Worm (Caenorhabditis elegans) whole organism, late embryonic: ENCODE measurements around the gene alx-1.

Experiments used
- T23F11.4 ChIP-seq: fragments of 200-800 bp; sonication (Bioruptor generic); optimal IDR thresholded peaks from 2 replicates; lab custom pipeline; 2018; ENCODE audit warnings: mild to moderate bottlenecking, missing genetic modification characterization, missing compliant biosample characterization
- ceh-22 ChIP-seq: sonication (generic microtip); optimal IDR thresholded peaks from 2 replicates; lab custom pipeline; 2017; ENCODE audit warnings: missing biosample characterization, missing genetic modification characterization
- fkh-10 ChIP-seq: fragments of 150-350 bp; optimal IDR thresholded peaks from 2 replicates; lab custom pipeline; 2014; ENCODE audit warnings: missing biosample characterization, missing genetic modification reagents, missing genetic modification characterization
- tbx-2 ChIP-seq: sonication (generic microtip); optimal IDR thresholded peaks from 2 replicates; lab custom pipeline; 2016; ENCODE audit warnings: missing genetic modification characterization, missing compliant biosample characterization

DNA sequence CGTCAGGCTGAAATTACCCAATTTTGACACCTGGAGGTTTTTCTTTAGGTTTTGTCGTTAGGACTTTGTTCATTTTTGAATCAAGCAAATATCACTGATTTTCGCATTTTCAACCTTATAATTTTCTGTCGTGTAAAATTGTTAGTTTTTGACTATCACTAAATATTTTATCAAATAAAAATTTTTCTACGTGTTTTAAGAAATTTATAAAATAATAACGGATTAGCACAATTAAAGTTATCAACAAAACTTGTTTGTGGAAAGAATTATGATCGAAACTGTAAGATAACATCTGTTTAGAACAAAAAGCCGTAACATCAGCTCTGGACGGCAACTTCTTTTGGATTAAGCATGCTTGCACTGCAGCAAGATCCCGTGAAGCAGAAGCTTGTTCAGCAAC lies 34.3 kb upstream of the alx-1 start, which contains the start of gene cbp-2:
- no peak for TF ChIP-seq fkh-10 (GFP tag; lab: Kevin White, UChicago)
- no peak for TF ChIP-seq tbx-2
- TF ChIP-seq ceh-22: no peak
- no peak for TF ChIP-seq T23F11.4
